Worm (Caenorhabditis elegans): ENCODE results near the gene srg-7.

Gene srg-7

ce11 chrIII:6310352-6310751, 42.4 kb upstream of the srg-7 start:
- TF ChIP-seq ham-2 (GFP tag; optimal IDR thresholded peaks at IDR 0.05) (no peak), snpc-4 (tag; optimal IDR thresholded peaks at IDR 0.05) (no peak), hlh-1 (tag; optimal IDR thresholded peaks at IDR 0.05) (no peak), ces-1 (GFP tag; optimal IDR thresholded peaks at IDR 0.05) (peak; percentile 89), M03D4.4 (tag; optimal IDR thresholded peaks at IDR 0.05) (no peak), unc-39 (tag; optimal IDR thresholded peaks at IDR 0.05) (no peak)

ce11 chrIII:6309066-6309465, 41.1 kb upstream of the srg-7 start, which contains the start of gene gar-2:
TSS of gene gar-2 (plus strand) at chrIII:6309366.
- TF ChIP-seq flh-1 (GFP tag; optimal IDR thresholded peaks at IDR 0.05), result no peak
- TF ChIP-seq mep-1 (tag; optimal IDR thresholded peaks at IDR 0.05), result no peak
- TF ChIP-seq elt-3 (tag; optimal IDR thresholded peaks at IDR 0.05), result no peak
- TF ChIP-seq ces-1 (GFP tag; optimal IDR thresholded peaks at IDR 0.05), result no peak

ce11 chrIII:6307832-6308231, 39.9 kb upstream of the srg-7 start:
- TF ChIP-seq ces-1 (GFP tag; optimal IDR thresholded peaks at IDR 0.05) (peak; percentile 82), bed-3 (GFP tag; optimal IDR thresholded peaks at IDR 0.05) (no peak)

ce11 chrIII:6303787-6304186, 35.8 kb upstream of the srg-7 start:
- TF ChIP-seq cnd-1 (tag; optimal IDR thresholded peaks at IDR 0.05), result no peak
- no peak for TF ChIP-seq flh-1 (GFP tag; optimal IDR thresholded peaks at IDR 0.05)
- no peak for TF ChIP-seq ces-1 (GFP tag; optimal IDR thresholded peaks at IDR 0.05)

- no peak for TF ChIP-seq sem-2 (GFP tag; optimal IDR thresholded peaks at IDR 0.05)
- peak; percentile 53 for TF ChIP-seq hlh-1 (tag; optimal IDR thresholded peaks at IDR 0.05)
- TF ChIP-seq mep-1 (tag; optimal IDR thresholded peaks at IDR 0.05), result peak; percentile 54
- TF ChIP-seq unc-62 (GFP tag; optimal IDR thresholded peaks at IDR 0.05), result peak; percentile 10
- TF ChIP-seq lsy-2 (tag; optimal IDR thresholded peaks at IDR 0.05), result no peak
- TF ChIP-seq ceh-39 (tag; optimal IDR thresholded peaks at IDR 0.05), result no peak
- TF ChIP-seq pha-4 (tag; optimal IDR thresholded peaks at IDR 0.05), result peak; percentile 62
- TF ChIP-seq lin-32 (GFP tag; optimal IDR thresholded peaks at IDR 0.05), result no peak
- peak; percentile 39 for TF ChIP-seq lin-13 (tag; optimal IDR thresholded peaks at IDR 0.05)
- TF ChIP-seq ces-1 (GFP tag; optimal IDR thresholded peaks at IDR 0.05), result peak; percentile 28
- TF ChIP-seq nhr-76 (tag; optimal IDR thresholded peaks at IDR 0.05), result no peak
- TF ChIP-seq unc-120 (tag; optimal IDR thresholded peaks at IDR 0.05; ENCODE audit: poor library complexity, severe bottlenecking), result peak; percentile 20
- no peak for TF ChIP-seq tbx-8 (GFP tag; optimal IDR thresholded peaks at IDR 0.05)
- TF ChIP-seq cnd-1 (tag; optimal IDR thresholded peaks at IDR 0.05), result no peak
Measured at ce11 chrIII:6303114-6303647, 35.2 kb upstream of the srg-7 start, which contains the start of gene F47D12.9. TSS of gene F47D12.9 (minus strand) at chrIII:6303380.

- no peak for TF ChIP-seq unc-120 (tag; optimal IDR thresholded peaks at IDR 0.05; ENCODE audit: poor library complexity, severe bottlenecking)
- TF ChIP-seq ztf-11 (tag; optimal IDR thresholded peaks at IDR 0.05), result no peak
- no peak for TF ChIP-seq mab-5 (tag; optimal IDR thresholded peaks at IDR 0.05)
- TF ChIP-seq flh-1 (GFP tag; optimal IDR thresholded peaks at IDR 0.05), result no peak
- TF ChIP-seq sem-2 (GFP tag; optimal IDR thresholded peaks at IDR 0.05), result no peak
- no peak for TF ChIP-seq sptf-1 (tag; optimal IDR thresholded peaks at IDR 0.05)
- TF ChIP-seq ceh-39 (tag; optimal IDR thresholded peaks at IDR 0.05), result no peak
- TF ChIP-seq hlh-1 (tag; optimal IDR thresholded peaks at IDR 0.05), result no peak
- TF ChIP-seq nhr-12 (tag; optimal IDR thresholded peaks at IDR 0.05), result no peak
- no peak for TF ChIP-seq nhr-237 (tag; optimal IDR thresholded peaks at IDR 0.05)
- TF ChIP-seq lsy-2 (tag; optimal IDR thresholded peaks at IDR 0.05), result no peak
- TF ChIP-seq lin-32 (GFP tag; optimal IDR thresholded peaks at IDR 0.05), result no peak
- TF ChIP-seq cnd-1 (tag; optimal IDR thresholded peaks at IDR 0.05), result no peak
- TF ChIP-seq mep-1 (tag; optimal IDR thresholded peaks at IDR 0.05), result no peak
- no peak for TF ChIP-seq bed-3 (GFP tag; optimal IDR thresholded peaks at IDR 0.05)
- TF ChIP-seq nhr-76 (tag; optimal IDR thresholded peaks at IDR 0.05), result no peak
- TF ChIP-seq drap-1 (GFP tag; optimal IDR thresholded peaks at IDR 0.05), result no peak
- no peak for TF ChIP-seq nhr-28 (tag; optimal IDR thresholded peaks at IDR 0.05)
- TF ChIP-seq tbx-8 (GFP tag; optimal IDR thresholded peaks at IDR 0.05), result no peak
- TF ChIP-seq pha-4 (tag; optimal IDR thresholded peaks at IDR 0.05), result no peak
Measured at ce11 chrIII:6300297-6300696, 32.3 kb upstream of the srg-7 start.

All from whole organism, mixed stage, embryonic.